Fruit fly (Drosophila melanogaster) whole organism, embryonic: ENCODE data around the gene r2d2.

ENCODE experiments used
- Blimp-1 ChIP-seq: fragments of 200-800 bp; sonication (Bioruptor generic); optimal IDR thresholded peaks from 3 replicates; lab custom pipeline; 2018; ENCODE audit warnings: missing biosample characterization, missing genetic modification characterization, mild to moderate bottlenecking, moderate library complexity, missing genetic modification reagents
- CG11247 ChIP-seq: fragments of 200-800 bp; sonication (Bioruptor generic); IDR thresholded peaks from 2 replicates; pipeline ENCODE4 v1.3.6; 2022; ENCODE audit warnings: missing biosample characterization, missing genetic modification characterization
- CG11695 ChIP-seq: fragments of 200-800 bp; sonication (Bioruptor generic); IDR thresholded peaks from 3 replicates; pipeline ENCODE4 v1.3.6; 2022; ENCODE audit warnings: missing biosample characterization, missing genetic modification characterization
- CG13424 ChIP-seq: fragments of 200-800 bp; sonication (Bioruptor generic); optimal IDR thresholded peaks from 2 replicates; lab custom pipeline; 2019; ENCODE audit warnings: missing biosample characterization, mild to moderate bottlenecking, missing genetic modification characterization, moderate library complexity
- CG14667 ChIP-seq: fragments of 200-800 bp; sonication (Bioruptor generic); IDR thresholded peaks from 2 replicates; pipeline ENCODE4 v1.3.6; 2022; ENCODE audit warnings: missing biosample characterization, missing genetic modification characterization
- CG15514 ChIP-seq: fragments of 200-800 bp; sonication (Bioruptor generic); optimal IDR thresholded peaks from 3 replicates; lab custom pipeline; 2017; ENCODE audit warnings: missing biosample characterization, missing genetic modification characterization, mild to moderate bottlenecking, moderate library complexity, missing genetic modification reagents
- CG1603 ChIP-seq: fragments of 200-800 bp; sonication (Bioruptor generic); optimal IDR thresholded peaks from 2 replicates; lab custom pipeline; 2019; ENCODE audit warnings: missing biosample characterization, mild to moderate bottlenecking, missing genetic modification characterization, moderate library complexity
- CG17912 ChIP-seq: fragments of 200-800 bp; sonication (Bioruptor generic); optimal IDR thresholded peaks from 2 replicates; lab custom pipeline; 2018; ENCODE audit warnings: missing biosample characterization, mild to moderate bottlenecking, missing genetic modification characterization
- CG18476 ChIP-seq: fragments of 200-800 bp; sonication (Bioruptor generic); optimal IDR thresholded peaks from 2 replicates; lab custom pipeline; 2016; ENCODE audit warnings: missing biosample characterization, mild to moderate bottlenecking, missing genetic modification characterization
- CG18764 ChIP-seq: fragments of 200-800 bp; sonication (Bioruptor generic); optimal IDR thresholded peaks from 3 replicates; lab custom pipeline; 2016; ENCODE audit warnings: missing biosample characterization, missing genetic modification characterization
- CG2116 ChIP-seq: fragments of 200-800 bp; sonication (Bioruptor generic); optimal IDR thresholded peaks from 3 replicates; lab custom pipeline; 2018; ENCODE audit warnings: missing biosample characterization, mild to moderate bottlenecking, missing genetic modification characterization
- CG2202 ChIP-seq: fragments of 200-800 bp; sonication (Bioruptor generic); optimal IDR thresholded peaks from 2 replicates; lab custom pipeline; 2018; ENCODE audit warnings: missing biosample characterization, mild to moderate bottlenecking, missing genetic modification characterization
- CG3065 ChIP-seq: fragments of 200-800 bp; sonication (Bioruptor generic); optimal IDR thresholded peaks from 2 replicates; lab custom pipeline; 2016; ENCODE audit warnings: missing biosample characterization, missing genetic modification characterization
- CG34376 ChIP-seq: fragments of 200-800 bp; sonication (Bioruptor generic); optimal IDR thresholded peaks from 2 replicates; lab custom pipeline; 2018; ENCODE audit warnings: missing biosample characterization, mild to moderate bottlenecking, missing genetic modification characterization
- CG4730 ChIP-seq: fragments of 200-800 bp; sonication (Bioruptor generic); IDR thresholded peaks from 2 replicates; pipeline ENCODE4 v1.3.6; 2022; ENCODE audit warnings: missing biosample characterization, missing genetic modification characterization
- CG6791 ChIP-seq: fragments of 200-800 bp; sonication (Bioruptor generic); IDR thresholded peaks from 3 replicates; pipeline ENCODE4 v1.3.6; 2022; ENCODE audit warnings: missing biosample characterization, missing genetic modification characterization; ENCODE audit not compliant: partially characterized antibody
- CG7745 ChIP-seq: fragments of 200-800 bp; sonication (Bioruptor generic); optimal IDR thresholded peaks from 2 replicates; lab custom pipeline; 2018; ENCODE audit warnings: missing biosample characterization, mild to moderate bottlenecking, missing genetic modification characterization, moderate library complexity
- CG8765 ChIP-seq: fragments of 200-800 bp; sonication (Bioruptor generic); IDR thresholded peaks from 2 replicates; pipeline ENCODE4 v1.3.6; 2022; ENCODE audit warnings: missing biosample characterization, missing genetic modification characterization
- CG8924 ChIP-seq: fragments of 200-800 bp; optimal IDR thresholded peaks from 3 replicates; lab custom pipeline; 2019; ENCODE audit warnings: missing biosample characterization, mild to moderate bottlenecking, missing genetic modification characterization, moderate library complexity
- CG9437 ChIP-seq: fragments of 200-800 bp; sonication (Bioruptor generic); optimal IDR thresholded peaks from 2 replicates; lab custom pipeline; 2018; ENCODE audit warnings: missing biosample characterization, mild to moderate bottlenecking, missing genetic modification characterization
- CG9797 ChIP-seq: fragments of 200-800 bp; sonication (Bioruptor generic); optimal IDR thresholded peaks from 3 replicates; lab custom pipeline; 2018; ENCODE audit warnings: missing biosample characterization, mild to moderate bottlenecking, missing genetic modification characterization
- CG9817 ChIP-seq: fragments of 200-800 bp; sonication (Bioruptor generic); optimal IDR thresholded peaks from 2 replicates; lab custom pipeline; 2018; ENCODE audit warnings: missing biosample characterization, mild to moderate bottlenecking, missing genetic modification characterization, moderate library complexity
- CG9932 ChIP-seq: fragments of 200-800 bp; sonication (Bioruptor generic); IDR thresholded peaks from 2 replicates; pipeline ENCODE4 v1.3.6; 2022; ENCODE audit warnings: missing biosample characterization, missing genetic modification characterization
- Dp ChIP-seq: fragments of 200-800 bp; sonication (Bioruptor generic); optimal IDR thresholded peaks from 2 replicates; lab custom pipeline; 2018; ENCODE audit warnings: missing biosample characterization, mild to moderate bottlenecking, missing genetic modification characterization, moderate library complexity
- Drgx ChIP-seq: fragments of 200-800 bp; sonication (Bioruptor generic); IDR thresholded peaks from 2 replicates; pipeline ENCODE4 v1.3.6; 2022; ENCODE audit warnings: missing biosample characterization, missing genetic modification characterization
- Med ChIP-seq: fragments of 200-800 bp; sonication (Bioruptor generic); peaks from one replicate; lab custom pipeline; 2016; ENCODE audit warnings: missing biosample characterization, missing genetic modification characterization, mild to moderate bottlenecking, inconsistent platforms, moderate library complexity
- NK7.1 ChIP-seq: fragments of 200-800 bp; sonication (Bioruptor generic); optimal IDR thresholded peaks from 3 replicates; lab custom pipeline; 2016; ENCODE audit warnings: missing biosample characterization, missing genetic modification characterization
- Pdp1 ChIP-seq, 2 experiments: fragments of 200-800 bp; sonication (Bioruptor generic); optimal IDR thresholded peaks; 3 replicates each; lab custom pipeline; 2016; ENCODE audit warnings: missing biosample characterization in 2 of 2, missing genetic modification characterization in 2 of 2, mild to moderate bottlenecking in 1 of 2, moderate library complexity in 1 of 2
- Sry-β ChIP-seq: fragments of 200-800 bp; sonication (Bioruptor generic); optimal IDR thresholded peaks from 2 replicates; lab custom pipeline; 2018; ENCODE audit warnings: missing biosample characterization, mild to moderate bottlenecking, missing genetic modification characterization, moderate library complexity
- Ssrp ChIP-seq: fragments of 200-800 bp; sonication (Bioruptor generic); optimal IDR thresholded peaks from 2 replicates; lab custom pipeline; 2018; ENCODE audit warnings: missing biosample characterization, mild to moderate bottlenecking, missing genetic modification characterization, moderate library complexity
- Taf1 ChIP-seq: fragments of 200-800 bp; sonication (Bioruptor generic); IDR thresholded peaks from 2 replicates; pipeline ENCODE4 v1.3.6; 2022; ENCODE audit warnings: missing biosample characterization, missing genetic modification characterization
- al ChIP-seq: fragments of 200-800 bp; sonication (Bioruptor generic); IDR thresholded peaks from 2 replicates; pipeline ENCODE4 v1.3.6; 2022; ENCODE audit warnings: missing biosample characterization, missing genetic modification characterization
- ase ChIP-seq: fragments of 200-800 bp; sonication (Bioruptor generic); IDR thresholded peaks from 3 replicates; pipeline ENCODE4 v1.3.6; 2022; ENCODE audit warnings: missing biosample characterization, missing genetic modification characterization
- crc ChIP-seq: fragments of 200-800 bp; sonication (Bioruptor generic); optimal IDR thresholded peaks from 2 replicates; lab custom pipeline; 2016; ENCODE audit warnings: missing biosample characterization, missing genetic modification characterization
- crp ChIP-seq, 2 experiments: fragments of 200-800 bp; sonication (Bioruptor generic); optimal IDR thresholded peaks; 2 replicates in 1 of 2; 3 replicates in 1 of 2; lab custom pipeline; 2017; ENCODE audit warnings: missing biosample characterization in 2 of 2, missing genetic modification characterization in 2 of 2, mild to moderate bottlenecking in 1 of 2, moderate library complexity in 1 of 2
- da ChIP-seq: fragments of 200-800 bp; sonication (Bioruptor generic); optimal IDR thresholded peaks from 2 replicates; lab custom pipeline; 2016; ENCODE audit warnings: missing biosample characterization, missing genetic modification characterization
- disco-r ChIP-seq: fragments of 200-800 bp; sonication (Bioruptor generic); optimal IDR thresholded peaks from 2 replicates; lab custom pipeline; 2016; ENCODE audit warnings: missing biosample characterization, missing genetic modification characterization
- dmrt11E ChIP-seq: fragments of 200-800 bp; sonication (Bioruptor generic); optimal IDR thresholded peaks from 3 replicates; lab custom pipeline; 2018; ENCODE audit warnings: missing biosample characterization, mild to moderate bottlenecking, missing genetic modification characterization, moderate library complexity
- eyg ChIP-seq: fragments of 200-800 bp; sonication (Bioruptor generic); optimal IDR thresholded peaks from 3 replicates; lab custom pipeline; 2016; ENCODE audit warnings: missing biosample characterization, missing genetic modification characterization
- fd3F ChIP-seq: fragments of 200-800 bp; sonication (Bioruptor generic); optimal IDR thresholded peaks from 2 replicates; lab custom pipeline; 2018; ENCODE audit warnings: missing biosample characterization, mild to moderate bottlenecking, missing genetic modification characterization, moderate library complexity
- jing ChIP-seq: fragments of 200-800 bp; sonication (Bioruptor generic); optimal IDR thresholded peaks from 2 replicates; lab custom pipeline; 2018; ENCODE audit warnings: missing biosample characterization, mild to moderate bottlenecking, missing genetic modification characterization
- knrl ChIP-seq: fragments of 200-800 bp; sonication (Bioruptor generic); IDR thresholded peaks from 3 replicates; pipeline ENCODE4 v1.3.6; 2022; ENCODE audit warnings: missing biosample characterization, missing genetic modification characterization; ENCODE audit not compliant: partially characterized antibody
- nau ChIP-seq: fragments of 200-800 bp; sonication (Bioruptor generic); optimal IDR thresholded peaks from 3 replicates; lab custom pipeline; 2017; ENCODE audit warnings: missing biosample characterization, mild to moderate bottlenecking, missing genetic modification characterization, missing genetic modification reagents
- onecut ChIP-seq: fragments of 200-800 bp; sonication (Bioruptor generic); IDR thresholded peaks from 2 replicates; pipeline ENCODE4 v1.3.6; 2022; ENCODE audit warnings: missing biosample characterization, missing genetic modification characterization
- pb ChIP-seq: fragments of 200-800 bp; sonication (Bioruptor generic); optimal IDR thresholded peaks from 3 replicates; lab custom pipeline; 2016; ENCODE audit warnings: missing biosample characterization, missing genetic modification characterization
- slou ChIP-seq: fragments of 200-800 bp; sonication (Bioruptor generic); optimal IDR thresholded peaks from 3 replicates; lab custom pipeline; 2016; ENCODE audit warnings: missing biosample characterization, missing genetic modification characterization
- sug ChIP-seq: fragments of 200-800 bp; optimal IDR thresholded peaks from 2 replicates; lab custom pipeline; 2019; ENCODE audit warnings: missing biosample characterization, mild to moderate bottlenecking, missing genetic modification characterization, moderate library complexity
- tin ChIP-seq: fragments of 200-800 bp; sonication (Bioruptor generic); optimal IDR thresholded peaks from 3 replicates; lab custom pipeline; 2016; ENCODE audit warnings: missing biosample characterization, missing genetic modification characterization

r2d2 gene

dm6 chr2L:7782788-7783401 is 17.1 kb upstream of the r2d2 start, which contains the start of gene Brd7-9 (continued):
- TF ChIP-seq CG18764 (GFP tag; lab: Kevin White, UChicago) (peak; percentile 43), CG9817 (tag; lab: Kevin White, UChicago) (peak; percentile 51), disco-r (GFP tag; lab: Kevin White, UChicago) (peak; percentile 26), CG3065 (GFP tag; lab: Kevin White, UChicago) (no peak), knrl (GFP tag; lab: Robert Waterston, UW) (peak; percentile 18; the same call in 1 of the 3 replicates), CG17912 (GFP tag; lab: Kevin White, UChicago) (no peak)

dm6 chr2L:7788952-7789466 is 10.9 kb upstream of the r2d2 start:
- no peak for TF ChIP-seq Taf1 (GFP tag; lab: Robert Waterston, UW)
- peak; percentile 26 for TF ChIP-seq nau (GFP tag; lab: Kevin White, UChicago)
- TF ChIP-seq CG2202 (tag; lab: Kevin White, UChicago) = no peak
- no peak for TF ChIP-seq Drgx (GFP tag; lab: Robert Waterston, UW)
- no peak for TF ChIP-seq CG9932 (GFP tag; lab: Robert Waterston, UW)
- no peak for TF ChIP-seq Sry-β (GFP tag; lab: Kevin White, UChicago)
- TF ChIP-seq CG9437 (GFP tag; lab: Kevin White, UChicago) = no peak
- no peak for TF ChIP-seq CG8765 (GFP tag; lab: Robert Waterston, UW)
- TF ChIP-seq Pdp1 (GFP tag; optimal IDR thresholded peaks at IDR 0.05; lab: Kevin White, UChicago) = peak in 1 of 2 experiments; percentile 62
- no peak for TF ChIP-seq CG15514
- no peak for TF ChIP-seq CG18476 (GFP tag; lab: Kevin White, UChicago)
- no peak for TF ChIP-seq eyg (GFP tag; lab: Kevin White, UChicago)
- TF ChIP-seq al = no peak
- TF ChIP-seq CG1603 (tag; lab: Kevin White, UChicago) = no peak
- peak; percentile 7 for TF ChIP-seq Med (GFP tag; lab: Kevin White, UChicago)
- TF ChIP-seq CG6791 (GFP tag; lab: Robert Waterston, UW) = no peak
- no peak for TF ChIP-seq Blimp-1 (GFP tag; lab: Kevin White, UChicago)
- no peak for TF ChIP-seq CG11247 (GFP tag; lab: Robert Waterston, UW)
- no peak for TF ChIP-seq CG9797 (GFP tag; lab: Kevin White, UChicago)
- TF ChIP-seq dmrt11E (tag; lab: Kevin White, UChicago) = no peak
- TF ChIP-seq jing (GFP tag; lab: Kevin White, UChicago) = no peak
- TF ChIP-seq crc (GFP tag; lab: Kevin White, UChicago) = no peak
- TF ChIP-seq CG7745 (tag; lab: Kevin White, UChicago) = no peak
- TF ChIP-seq da (GFP tag; lab: Kevin White, UChicago) = no peak
- TF ChIP-seq ase (GFP tag; lab: Robert Waterston, UW) = no peak
- TF ChIP-seq CG8924 (tag; lab: Kevin White, UChicago) = no peak
- TF ChIP-seq tin (GFP tag; lab: Kevin White, UChicago) = no peak
- TF ChIP-seq Dp (GFP tag; lab: Kevin White, UChicago) = no peak
- TF ChIP-seq slou (GFP tag; lab: Kevin White, UChicago) = no peak
- peak; percentile 66 for TF ChIP-seq sug
- TF ChIP-seq NK7.1 (GFP tag; lab: Kevin White, UChicago) = no peak
- TF ChIP-seq Ssrp (tag; lab: Kevin White, UChicago) = no peak
- no peak for TF ChIP-seq CG13424 (tag; lab: Kevin White, UChicago)
- TF ChIP-seq fd3F (GFP tag; lab: Kevin White, UChicago) = no peak
- no peak for TF ChIP-seq CG11695 (GFP tag; lab: Robert Waterston, UW)
- no peak for TF ChIP-seq CG4730 (GFP tag; lab: Robert Waterston, UW)
- peak; percentile 84 for TF ChIP-seq CG34376 (GFP tag; lab: Kevin White, UChicago)
- TF ChIP-seq pb = no peak
- TF ChIP-seq onecut (GFP tag; lab: Robert Waterston, UW) = no peak
- no peak for TF ChIP-seq CG14667
- TF ChIP-seq crp (GFP tag; optimal IDR thresholded peaks at IDR 0.05; lab: Kevin White, UChicago) = no peak
- TF ChIP-seq CG2116 = no peak
